Worm (Caenorhabditis elegans): ENCODE measurements around the gene EEED8.4.

- TF ChIP-seq R02D3.7 (tag; optimal IDR thresholded peaks at IDR 0.05) (no peak), nhr-237 (tag; optimal IDR thresholded peaks at IDR 0.05) (no peak), lin-39 (tag; optimal IDR thresholded peaks at IDR 0.05) (no peak), nhr-11 (tag; optimal IDR thresholded peaks at IDR 0.05) (no peak), ztf-4 (tag; optimal IDR thresholded peaks at IDR 0.05) (no peak), lsy-2 (tag; optimal IDR thresholded peaks at IDR 0.05) (no peak), unc-39 (tag; optimal IDR thresholded peaks at IDR 0.05) (no peak), ama-1 (optimal IDR thresholded peaks at IDR 0.05) (no peak), snpc-4 (tag; optimal IDR thresholded peaks at IDR 0.05) (no peak), gmeb-1 (tag; optimal IDR thresholded peaks at IDR 0.05) (no peak)
Observed at ce11 chrII:5446506-5446905, 37.4 kb downstream of the EEED8.4 start, which contains the start of gene nmr-1.

All from whole organism, L2 larva.